Fruit fly (Drosophila melanogaster): ENCODE results near the gene Nt5a.

Gene Nt5a

dm6 chr3L:1332973-1333372, 25.8 kb upstream of the Nt5a start, which contains the start of gene msd5 (continued):
- TF ChIP-seq CG11504 (tag; optimal IDR thresholded peaks at IDR 0.05) (no peak), slp2 (GFP tag; optimal IDR thresholded peaks at IDR 0.05) (no peak), Oaz (GFP tag; IDR thresholded peaks at IDR 0.05) (no peak), Tbp (GFP tag; optimal IDR thresholded peaks at IDR 0.05) (no peak), Trl (optimal IDR thresholded peaks at IDR 0.05) (no peak), Trl (GFP tag; optimal IDR thresholded peaks at IDR 0.05) (no peak), CG10565 (GFP tag; optimal IDR thresholded peaks at IDR 0.05) (no peak), pho (GFP tag; optimal IDR thresholded peaks at IDR 0.05) (no peak), CG42726 (GFP tag; IDR thresholded peaks at IDR 0.05; ENCODE audit: partially characterized antibody) (no peak), Adf1 (GFP tag; IDR thresholded peaks at IDR 0.05) (no peak), CG32532 (GFP tag; IDR thresholded peaks at IDR 0.05) (no peak), oc (tag; optimal IDR thresholded peaks at IDR 0.05) (no peak), dpn (GFP tag; optimal IDR thresholded peaks at IDR 0.05) (no peak), CG32772 (GFP tag; IDR thresholded peaks at IDR 0.05) (no peak), NC2α (GFP tag; optimal IDR thresholded peaks at IDR 0.05) (no peak), TFAM (GFP tag; optimal IDR thresholded peaks at IDR 0.05) (no peak), CG30020 (tag; optimal IDR thresholded peaks at IDR 0.05) (no peak), sug (tag; optimal IDR thresholded peaks at IDR 0.05) (no peak), CG9932 (GFP tag; IDR thresholded peaks at IDR 0.05) (no peak), CG11456 (GFP tag; IDR thresholded peaks at IDR 0.05) (no peak), CG8359 (GFP tag; optimal IDR thresholded peaks at IDR 0.05; ENCODE audit: borderline replicate concordance) (no peak), B-H1 (GFP tag; IDR thresholded peaks at IDR 0.05) (no peak), zen2 (GFP tag; IDR thresholded peaks at IDR 0.05; ENCODE audit: partially characterized antibody) (0 out of 3 replicates have a peak, but pooled peaks have one; percentile 52), Spps (tag; optimal IDR thresholded peaks at IDR 0.05) (no peak), YL-1 (GFP tag; optimal IDR thresholded peaks at IDR 0.05) (no peak), gfzf (GFP tag; optimal IDR thresholded peaks at IDR 0.05) (peak; percentile 24), CG4282 (GFP tag; optimal IDR thresholded peaks at IDR 0.05) (no peak), Asciz (GFP tag; optimal IDR thresholded peaks at IDR 0.05) (no peak), nerfin-2 (GFP tag; IDR thresholded peaks at IDR 0.05; ENCODE audit: partially characterized antibody) (peak; percentile 55; the same call in 1 of the 2 replicates), jing (GFP tag; optimal IDR thresholded peaks at IDR 0.05) (no peak), chinmo (GFP tag; IDR thresholded peaks at IDR 0.05; ENCODE audit: partially characterized antibody) (0 out of 4 replicates have a peak, but pooled peaks have one; percentile 62), H15 (GFP tag; IDR thresholded peaks at IDR 0.05) (no peak), dm (GFP tag; optimal IDR thresholded peaks at IDR 0.05) (no peak), CHES-1-like (GFP tag; optimal IDR thresholded peaks at IDR 0.05) (no peak), Doc3 (GFP tag; IDR thresholded peaks at IDR 0.05; ENCODE audit: partially characterized antibody) (no peak), Dek (tag; optimal IDR thresholded peaks at IDR 0.05) (no peak), da (GFP tag; optimal IDR thresholded peaks at IDR 0.05) (no peak), hb (GFP tag; IDR thresholded peaks at IDR 0.05; ENCODE audit: partially characterized antibody) (0 out of 3 replicates have a peak, but pooled peaks have one; percentile 47), CG17829 (tag; optimal IDR thresholded peaks at IDR 0.05) (no peak), Drgx (GFP tag; IDR thresholded peaks at IDR 0.05) (no peak), CG6791 (GFP tag; IDR thresholded peaks at IDR 0.05; ENCODE audit: partially characterized antibody) (peak; percentile 67; the same call in 2 of the 3 replicates), dmrt99B (tag; optimal IDR thresholded peaks at IDR 0.05) (no peak), stc (GFP tag; IDR thresholded peaks at IDR 0.05) (no peak), CG4854 (GFP tag; optimal IDR thresholded peaks at IDR 0.05) (no peak), GATAe (GFP tag; conservative IDR thresholded peaks at IDR 0.05) (no peak), Hmr (GFP tag; optimal IDR thresholded peaks at IDR 0.05) (no peak), CG7963 (GFP tag; IDR thresholded peaks at IDR 0.05; ENCODE audit: partially characterized antibody) (peak; percentile 66), fd102C (GFP tag; optimal IDR thresholded peaks at IDR 0.05) (no peak), CrebB (tag; optimal IDR thresholded peaks at IDR 0.05) (no peak), Atf6 (GFP tag; IDR thresholded peaks at IDR 0.05) (no peak), pb (GFP tag; optimal IDR thresholded peaks at IDR 0.05) (no peak)
